Fruit fly (Drosophila melanogaster): Measurements from ENCODE around the gene Septin2.

dm6 chr3R:20618947-20619346 lies 30.8 kb upstream of the Septin2 start:
- no peak for TF ChIP-seq OdsH (GFP tag; optimal IDR thresholded peaks at IDR 0.05)
- no peak for TF ChIP-seq Lpt (GFP tag; optimal IDR thresholded peaks at IDR 0.05)
- TF ChIP-seq Sox102F (GFP tag; optimal IDR thresholded peaks at IDR 0.05), result no peak
- no peak for TF ChIP-seq CG6792 (GFP tag; optimal IDR thresholded peaks at IDR 0.05)
- TF ChIP-seq Blimp-1 (GFP tag; optimal IDR thresholded peaks at IDR 0.05), result no peak
- TF ChIP-seq CG9139 (GFP tag; optimal IDR thresholded peaks at IDR 0.05), result no peak
- TF ChIP-seq CG3032 (tag; optimal IDR thresholded peaks at IDR 0.05), result no peak
- TF ChIP-seq CG16779 (tag; optimal IDR thresholded peaks at IDR 0.05), result no peak
- no peak for TF ChIP-seq ss (GFP tag; optimal IDR thresholded peaks at IDR 0.05)
- no peak for TF ChIP-seq CG4318 (GFP tag; optimal IDR thresholded peaks at IDR 0.05)
